Fruit fly (Drosophila melanogaster): Measurements from ENCODE around the gene CG13004.

CG13004 gene

dm6 chrX:16815168-16815567, 20.2 kb downstream of the CG13004 start (continued):
- TF ChIP-seq fd64A (GFP tag; optimal IDR thresholded peaks at IDR 0.05) (no peak), nerfin-1 (tag; optimal IDR thresholded peaks at IDR 0.05) (no peak), CG12236 (GFP tag; optimal IDR thresholded peaks at IDR 0.05) (no peak), nerfin-2 (GFP tag; IDR thresholded peaks at IDR 0.05; ENCODE audit: partially characterized antibody) (no peak), CTCF (GFP tag; optimal IDR thresholded peaks at IDR 0.05) (no peak), sens-2 (GFP tag; IDR thresholded peaks at IDR 0.05) (no peak), CG9215 (GFP tag; IDR thresholded peaks at IDR 0.05) (no peak), CG7271 (tag; optimal IDR thresholded peaks at IDR 0.05) (no peak), CG3163 (GFP tag; optimal IDR thresholded peaks at IDR 0.05) (no peak), CG15479 (GFP tag; optimal IDR thresholded peaks at IDR 0.05) (no peak), Ptx1 (GFP tag; IDR thresholded peaks at IDR 0.05) (peak; percentile 37), Meics (GFP tag; optimal IDR thresholded peaks at IDR 0.05) (no peak), Ets97D (GFP tag; optimal IDR thresholded peaks at IDR 0.05) (no peak), knrl (GFP tag; IDR thresholded peaks at IDR 0.05; ENCODE audit: partially characterized antibody) (no peak), CG10462 (GFP tag; optimal IDR thresholded peaks at IDR 0.05) (no peak), odd (GFP tag; optimal IDR thresholded peaks at IDR 0.05) (no peak), Bdp1 (GFP tag; optimal IDR thresholded peaks at IDR 0.05) (no peak), Ada2b (GFP tag; IDR thresholded peaks at IDR 0.05) (0 out of 2 replicates have a peak, but pooled peaks have one; percentile 32), Dip2 (GFP tag; IDR thresholded peaks at IDR 0.05) (no peak), nom (GFP tag; optimal IDR thresholded peaks at IDR 0.05) (no peak), CG9817 (tag; optimal IDR thresholded peaks at IDR 0.05) (no peak), btn (GFP tag; optimal IDR thresholded peaks at IDR 0.05) (no peak), CG5953 (GFP tag; IDR thresholded peaks at IDR 0.05) (no peak), CG12942 (GFP tag; optimal IDR thresholded peaks at IDR 0.05) (no peak), CG17328 (GFP tag; IDR thresholded peaks at IDR 0.05) (no peak), CG9437 (GFP tag; optimal IDR thresholded peaks at IDR 0.05) (no peak), CG10321 (GFP tag; IDR thresholded peaks at IDR 0.05) (no peak), fru (optimal IDR thresholded peaks at IDR 0.05) (no peak), Stat92E (GFP tag; optimal IDR thresholded peaks at IDR 0.05) (no peak), CG32767 (GFP tag; IDR thresholded peaks at IDR 0.05) (peak; percentile 26; the same call in 1 of the 2 replicates), ATbp (GFP tag; optimal IDR thresholded peaks at IDR 0.05) (no peak), Oaz (GFP tag; IDR thresholded peaks at IDR 0.05) (no peak), hth (optimal IDR thresholded peaks at IDR 0.05) (no peak), CG8924 (tag; optimal IDR thresholded peaks at IDR 0.05) (no peak), CG4820 (GFP tag; optimal IDR thresholded peaks at IDR 0.05) (no peak), HLH3B (GFP tag; IDR thresholded peaks at IDR 0.05) (0 out of 2 replicates have a peak, but pooled peaks have one; percentile 28), pho (GFP tag; optimal IDR thresholded peaks at IDR 0.05) (no peak), CG17186 (GFP tag; optimal IDR thresholded peaks at IDR 0.05) (no peak), emc (GFP tag; optimal IDR thresholded peaks at IDR 0.05) (no peak), nau (GFP tag; optimal IDR thresholded peaks at IDR 0.05) (no peak), Deaf1 (tag; optimal IDR thresholded peaks at IDR 0.05) (no peak), p53 (GFP tag; optimal IDR thresholded peaks at IDR 0.05) (no peak), CG3281 (GFP tag; optimal IDR thresholded peaks at IDR 0.05) (no peak), maf-S (GFP tag; optimal IDR thresholded peaks at IDR 0.05) (no peak), Abd-B (GFP tag; optimal IDR thresholded peaks at IDR 0.05) (no peak), Elba2 (GFP tag; optimal IDR thresholded peaks at IDR 0.05) (no peak), CG12071 (GFP tag; optimal IDR thresholded peaks at IDR 0.05) (no peak), Dll (GFP tag; IDR thresholded peaks at IDR 0.05; ENCODE audit: partially characterized antibody) (no peak), CG12104 (GFP tag; optimal IDR thresholded peaks at IDR 0.05) (no peak), salm (tag; optimal IDR thresholded peaks at IDR 0.05) (no peak), stc (GFP tag; IDR thresholded peaks at IDR 0.05) (no peak), CG4404 (GFP tag; IDR thresholded peaks at IDR 0.05) (no peak), CkIIα-i1 (GFP tag; IDR thresholded peaks at IDR 0.05) (no peak)

All from whole organism, embryonic.